Fruit fly (Drosophila melanogaster) ovary, adult (tissue): ENCODE measurements around the gene Set2.
A peak's percentile ranks its signal among the peaks of the same experiment; 100 is the strongest.

ENCODE experiments used
- CG17801 ChIP-seq: fragments of 200-800 bp; optimal IDR thresholded peaks from 2 replicates; lab custom pipeline; 2019; ENCODE audit warnings: missing biosample characterization, mild to moderate bottlenecking, missing genetic modification characterization, moderate library complexity; ENCODE audit not compliant: partially characterized antibody

Gene Set2

dm6 chrX:13412941-13413613, at the start of gene Set2, which contains the start of gene CG1998:
Gene Set2 (plus strand): TSS chrX:13413242.
Gene CG1998 (minus strand): TSS chrX:13413074.
- TF ChIP-seq CG17801 (GFP tag; lab: Kevin White, UChicago), result no peak

DNA sequence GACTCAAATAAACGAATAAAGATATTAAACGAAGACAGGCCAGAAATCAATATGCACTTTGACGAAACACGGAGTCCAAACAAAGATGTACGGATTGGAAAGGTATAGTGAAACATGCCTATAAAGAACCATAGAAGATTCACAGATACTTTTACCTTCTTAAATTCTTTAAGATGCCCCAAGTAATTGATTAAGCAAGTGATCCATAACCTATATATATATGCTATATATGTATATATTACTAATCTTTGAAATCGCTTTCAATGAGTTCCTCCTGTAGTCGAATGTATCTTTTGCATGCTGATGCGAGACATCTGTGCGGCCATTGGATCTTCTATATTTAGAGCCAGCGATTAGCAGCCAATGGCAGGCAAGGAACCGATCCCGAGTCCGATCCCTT, 44.9 kb upstream of the Set2 start, which contains the start of gene dmrt11E:
Gene dmrt11E (plus strand): TSS at position 43 of the 400 bp plus-strand sequence.
- TF ChIP-seq CG17801 (GFP tag; lab: Kevin White, UChicago), result no peak

- TF ChIP-seq CG17801 (GFP tag; lab: Kevin White, UChicago), result no peak
These were observed 43.6 kb upstream of the Set2 start for dm6 chrX:13369438-13369837.

dm6 chrX:13370306-13370705, 42.7 kb upstream of the Set2 start, which contains the start of gene CG1640:
Gene CG1640 (plus strand): TSS chrX:13370606.
- no peak for TF ChIP-seq CG17801 (GFP tag; lab: Kevin White, UChicago)

DNA sequence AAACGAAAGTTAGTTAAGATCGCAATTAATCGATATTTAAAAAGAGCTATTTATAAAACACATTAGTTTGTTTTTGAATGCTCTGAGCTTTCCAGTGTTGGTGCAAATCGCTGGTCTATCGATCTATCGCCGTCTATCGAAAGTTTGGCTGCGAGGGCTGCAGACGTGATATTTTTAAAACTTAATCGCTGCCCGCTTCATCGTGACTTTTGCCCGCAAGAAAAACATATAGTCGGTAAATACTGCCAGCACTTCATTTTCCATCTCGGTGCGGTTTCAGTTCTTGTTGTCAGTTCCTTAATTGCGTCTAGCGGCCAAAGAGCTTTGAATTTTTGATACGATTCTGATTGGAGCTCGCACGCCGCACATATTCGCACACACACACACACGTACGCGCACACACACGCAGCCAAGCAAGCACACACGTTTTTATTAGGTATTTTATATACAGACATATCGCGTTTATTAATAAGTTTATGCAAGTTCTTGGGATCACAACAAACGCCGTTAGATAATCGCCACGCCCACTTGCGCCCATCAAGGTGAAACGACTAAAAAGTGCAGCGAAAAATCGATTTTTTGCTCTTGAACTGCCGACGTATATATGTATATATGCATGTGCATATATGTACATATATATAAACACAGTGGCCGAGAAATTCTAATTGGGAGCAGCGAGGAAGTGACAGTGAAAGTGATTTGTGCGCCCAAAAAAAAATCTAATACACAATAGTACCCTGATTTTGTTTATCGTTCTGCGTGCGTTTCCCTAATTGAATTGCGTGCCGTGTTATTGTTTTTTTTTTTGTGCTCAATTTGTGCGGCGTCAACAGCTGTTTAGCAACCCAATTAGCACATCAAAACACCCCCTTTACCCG, 42.0 kb upstream of the Set2 start:
- TF ChIP-seq CG17801 (GFP tag; lab: Kevin White, UChicago), result peak; percentile 55

DNA sequence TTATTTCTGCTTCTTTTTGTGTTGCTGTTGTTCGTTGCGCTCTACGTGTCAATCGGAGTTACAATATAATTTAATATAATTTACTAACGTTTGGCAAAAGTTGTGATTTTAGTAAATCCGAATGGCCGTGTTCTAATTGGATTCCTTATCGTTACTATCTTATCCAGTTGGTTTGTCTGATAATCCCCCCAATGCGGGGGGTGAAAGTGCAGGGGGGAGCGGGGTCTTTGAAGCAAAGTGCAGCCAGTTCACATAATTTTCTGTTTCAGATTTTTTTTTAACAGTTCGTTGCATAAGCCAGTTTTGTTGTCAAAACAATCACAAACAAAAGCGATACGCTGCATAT, 41.4 kb upstream of the Set2 start:
- no peak for TF ChIP-seq CG17801 (GFP tag; lab: Kevin White, UChicago)

DNA sequence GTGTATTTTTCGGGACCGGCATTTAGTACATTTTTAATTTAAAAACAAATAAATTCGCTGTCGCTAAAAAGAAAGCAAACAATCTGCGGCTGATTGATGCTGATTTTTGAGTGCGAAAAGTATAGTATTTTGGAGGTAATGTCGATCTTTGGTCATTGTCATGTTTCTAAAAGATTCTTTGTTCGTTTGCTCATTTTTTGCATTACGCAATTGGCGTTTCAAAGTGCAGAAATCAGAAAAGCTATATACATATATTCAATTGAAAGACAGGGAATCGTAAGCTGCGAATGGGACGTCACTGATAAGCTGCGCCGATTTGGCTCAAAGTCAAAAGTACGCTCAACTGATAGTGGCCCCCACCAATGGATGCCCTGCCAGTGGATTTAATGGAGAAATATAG, 40.5 kb upstream of the Set2 start:
- no peak for TF ChIP-seq CG17801 (GFP tag; lab: Kevin White, UChicago)

dm6 chrX:13373239-13374153, 39.5 kb upstream of the Set2 start:
- peak; percentile 48 for TF ChIP-seq CG17801 (GFP tag; lab: Kevin White, UChicago)

- no peak for TF ChIP-seq CG17801 (GFP tag; lab: Kevin White, UChicago)
These were observed 38.9 kb upstream of the Set2 start for dm6 chrX:13374154-13374536.

dm6 chrX:13374979-13375378, 38.1 kb upstream of the Set2 start:
- TF ChIP-seq CG17801 (GFP tag; lab: Kevin White, UChicago), result no peak

dm6 chrX:13375489-13375997, 37.5 kb upstream of the Set2 start:
- no peak for TF ChIP-seq CG17801 (GFP tag; lab: Kevin White, UChicago)

DNA sequence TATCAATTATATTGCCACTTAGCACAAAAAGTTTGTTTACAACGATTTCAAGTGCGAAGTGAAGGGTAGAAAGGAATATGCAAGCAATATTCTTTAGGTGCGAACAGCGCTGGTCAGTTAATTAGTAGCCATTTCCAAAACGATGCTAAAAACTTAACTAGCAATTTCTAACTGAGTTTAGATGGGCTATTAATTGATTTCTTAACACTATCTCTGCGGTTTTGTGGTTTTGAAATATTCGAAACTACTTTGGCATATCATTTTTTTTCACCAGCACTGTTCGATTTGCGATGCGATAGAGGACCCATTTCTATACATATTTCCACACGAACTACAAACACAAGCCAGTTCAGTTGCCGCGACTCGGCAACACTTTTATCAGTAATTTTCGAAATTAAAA, 36.5 kb upstream of the Set2 start:
- peak; percentile 73 for TF ChIP-seq CG17801 (GFP tag; lab: Kevin White, UChicago)

dm6 chrX:13383770-13384169, 29.3 kb upstream of the Set2 start:
- TF ChIP-seq CG17801 (GFP tag; lab: Kevin White, UChicago), result peak; percentile 26

DNA sequence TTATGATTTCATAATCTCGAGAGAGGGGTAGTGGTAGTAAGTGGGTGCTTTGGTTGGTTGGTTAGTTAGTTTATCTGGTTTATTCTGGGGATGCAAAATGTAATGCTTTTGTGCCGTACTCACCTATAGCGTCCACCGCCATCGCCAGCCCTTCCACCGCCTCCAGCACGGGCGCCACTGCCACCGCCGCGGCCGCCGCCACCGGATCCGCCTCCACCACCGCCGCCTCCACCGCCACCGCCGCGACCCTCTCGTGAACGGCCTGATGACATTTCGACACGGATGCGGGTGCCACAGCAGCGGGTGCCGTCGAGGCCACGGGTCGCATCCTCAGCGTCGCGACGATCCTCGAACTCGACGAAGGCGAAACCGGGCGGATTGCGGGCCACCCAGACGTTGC, 28.9 kb upstream of the Set2 start:
- no peak for TF ChIP-seq CG17801 (GFP tag; lab: Kevin White, UChicago)
